Worm (Caenorhabditis elegans): ENCODE results near the gene C31H2.3.
A peak's percentile ranks its signal among the peaks of the same experiment; 100 is the strongest.

Gene C31H2.3

ce11 chrX:5179874-5180273 lies 25.7 kb upstream of the C31H2.3 start, which contains the start of gene sru-48:
TSS of gene sru-48 (plus strand) at chrX:5180174.
- no peak for TF ChIP-seq mdl-1 (tag; optimal IDR thresholded peaks at IDR 0.05)
- TF ChIP-seq skn-1 (tag; optimal IDR thresholded peaks at IDR 0.05): no peak
- TF ChIP-seq ztf-4 (tag; optimal IDR thresholded peaks at IDR 0.05): no peak
- TF ChIP-seq pqm-1 (tag; optimal IDR thresholded peaks at IDR 0.05): no peak
- TF ChIP-seq sea-2 (GFP tag; optimal IDR thresholded peaks at IDR 0.05): no peak
- TF ChIP-seq snpc-4 (tag; optimal IDR thresholded peaks at IDR 0.05): no peak
- TF ChIP-seq nhr-77 (tag; optimal IDR thresholded peaks at IDR 0.05): no peak
- TF ChIP-seq R02D3.7 (tag; optimal IDR thresholded peaks at IDR 0.05): no peak

ce11 chrX:5179050-5179449 lies 24.9 kb upstream of the C31H2.3 start, which contains the start of gene metl-9:
TSS of gene metl-9 (minus strand) at chrX:5179150.
- TF ChIP-seq sea-2 (GFP tag; optimal IDR thresholded peaks at IDR 0.05) (no peak), ceh-16 (tag; optimal IDR thresholded peaks at IDR 0.05) (no peak), aly-2 (tag; optimal IDR thresholded peaks at IDR 0.05) (no peak), nhr-76 (tag; optimal IDR thresholded peaks at IDR 0.05) (no peak)

ce11 chrX:5174256-5174655 lies 20.1 kb upstream of the C31H2.3 start, which contains the start of gene zchc-1A:
TSS of gene zchc-1A (plus strand) at chrX:5174369.
- TF ChIP-seq nhr-28 (tag; optimal IDR thresholded peaks at IDR 0.05) (no peak), zag-1 (tag; optimal IDR thresholded peaks at IDR 0.05) (no peak), ztf-4 (tag; optimal IDR thresholded peaks at IDR 0.05) (no peak), elt-1 (tag; optimal IDR thresholded peaks at IDR 0.05) (no peak), lin-39 (tag; optimal IDR thresholded peaks at IDR 0.05) (no peak), fos-1 (tag; optimal IDR thresholded peaks at IDR 0.05) (no peak), pqm-1 (tag; optimal IDR thresholded peaks at IDR 0.05) (no peak), nhr-67 (tag; optimal IDR thresholded peaks at IDR 0.05) (no peak), ceh-82 (tag; optimal IDR thresholded peaks at IDR 0.05) (no peak), daf-12 (tag; optimal IDR thresholded peaks at IDR 0.05) (no peak), sea-2 (GFP tag; optimal IDR thresholded peaks at IDR 0.05) (no peak), elt-2 (tag; optimal IDR thresholded peaks at IDR 0.05) (no peak), pha-4 (tag; optimal IDR thresholded peaks at IDR 0.05) (no peak), nhr-77 (tag; optimal IDR thresholded peaks at IDR 0.05) (no peak), nhr-23 (tag; optimal IDR thresholded peaks at IDR 0.05) (no peak), ztf-11 (tag; optimal IDR thresholded peaks at IDR 0.05) (no peak), ama-1 (optimal IDR thresholded peaks at IDR 0.05) (no peak), R02D3.7 (tag; optimal IDR thresholded peaks at IDR 0.05) (no peak)

ce11 chrX:5171085-5171484 lies 16.9 kb upstream of the C31H2.3 start, which contains the start of gene T03G11.10:
TSS of gene T03G11.10 (minus strand) at chrX:5171185.
- TF ChIP-seq mdl-1 (tag; optimal IDR thresholded peaks at IDR 0.05) (no peak), eor-1 (tag; optimal IDR thresholded peaks at IDR 0.05) (no peak), lin-39 (tag; optimal IDR thresholded peaks at IDR 0.05) (no peak), pqm-1 (tag; optimal IDR thresholded peaks at IDR 0.05) (no peak), aly-2 (tag; optimal IDR thresholded peaks at IDR 0.05) (no peak), nhr-237 (tag; optimal IDR thresholded peaks at IDR 0.05) (no peak), pha-4 (tag; optimal IDR thresholded peaks at IDR 0.05) (no peak), snpc-4 (tag; optimal IDR thresholded peaks at IDR 0.05) (no peak), ceh-16 (tag; optimal IDR thresholded peaks at IDR 0.05) (no peak), elt-2 (tag; optimal IDR thresholded peaks at IDR 0.05) (no peak), fkh-10 (GFP tag; optimal IDR thresholded peaks at IDR 0.05) (no peak)

- TF ChIP-seq ztf-4 (tag; optimal IDR thresholded peaks at IDR 0.05) (no peak), pha-4 (tag; optimal IDR thresholded peaks at IDR 0.05) (no peak), lin-39 (tag; optimal IDR thresholded peaks at IDR 0.05) (no peak), fos-1 (tag; optimal IDR thresholded peaks at IDR 0.05) (no peak), nhr-77 (tag; optimal IDR thresholded peaks at IDR 0.05) (no peak), lsy-12 (tag; optimal IDR thresholded peaks at IDR 0.05) (no peak)
These were observed 14.6 kb upstream of the C31H2.3 start for ce11 chrX:5168770-5169169.

- no peak for TF ChIP-seq elt-3 (tag; optimal IDR thresholded peaks at IDR 0.05)
- peak; percentile 76 for TF ChIP-seq nhr-25 (tag; optimal IDR thresholded peaks at IDR 0.05)
- peak; percentile 26 for TF ChIP-seq ztf-4 (tag; optimal IDR thresholded peaks at IDR 0.05)
- peak; percentile 91 for TF ChIP-seq jun-1 (tag; optimal IDR thresholded peaks at IDR 0.05)
- no peak for TF ChIP-seq daf-12 (tag; optimal IDR thresholded peaks at IDR 0.05)
- peak; percentile 19 for TF ChIP-seq elt-1 (tag; optimal IDR thresholded peaks at IDR 0.05)
- TF ChIP-seq snpc-4 (tag; optimal IDR thresholded peaks at IDR 0.05): peak; percentile 92
- TF ChIP-seq nhr-43 (tag; optimal IDR thresholded peaks at IDR 0.05; ENCODE audit: poor library complexity, severe bottlenecking): peak; percentile 94
- TF ChIP-seq egl-5 (tag; optimal IDR thresholded peaks at IDR 0.05): peak; percentile 56
- TF ChIP-seq pha-4 (tag; optimal IDR thresholded peaks at IDR 0.05): peak; percentile 85
- TF ChIP-seq ceh-9 (tag; optimal IDR thresholded peaks at IDR 0.05): no peak
- TF ChIP-seq nhr-23 (tag; optimal IDR thresholded peaks at IDR 0.05): peak; percentile 95
- TF ChIP-seq egl-27 (tag; optimal IDR thresholded peaks at IDR 0.05): peak; percentile 21
- TF ChIP-seq nhr-11 (tag; optimal IDR thresholded peaks at IDR 0.05): peak; percentile 21
- TF ChIP-seq fkh-10 (GFP tag; optimal IDR thresholded peaks at IDR 0.05): peak; percentile 78
- TF ChIP-seq elt-2 (tag; optimal IDR thresholded peaks at IDR 0.05): peak; percentile 76
- peak; percentile 90 for TF ChIP-seq nfya-1 (tag; optimal IDR thresholded peaks at IDR 0.05; ENCODE audit: insufficient read depth)
- no peak for TF ChIP-seq eor-1 (tag; optimal IDR thresholded peaks at IDR 0.05)
- TF ChIP-seq nhr-77 (tag; optimal IDR thresholded peaks at IDR 0.05): no peak
- TF ChIP-seq nhr-76 (tag; optimal IDR thresholded peaks at IDR 0.05): no peak
- no peak for TF ChIP-seq ceh-16 (tag; optimal IDR thresholded peaks at IDR 0.05)
- peak; percentile 80 for TF ChIP-seq lsy-12 (tag; optimal IDR thresholded peaks at IDR 0.05)
- TF ChIP-seq lin-39 (tag; optimal IDR thresholded peaks at IDR 0.05): peak; percentile 73
- TF ChIP-seq tbx-2 (tag; optimal IDR thresholded peaks at IDR 0.05): peak; percentile 88
- peak; percentile 53 for TF ChIP-seq fos-1 (tag; optimal IDR thresholded peaks at IDR 0.05)
- no peak for TF ChIP-seq ZK546.5 (tag; optimal IDR thresholded peaks at IDR 0.05)
- no peak for TF ChIP-seq ama-1 (optimal IDR thresholded peaks at IDR 0.05)
- peak; percentile 52 for TF ChIP-seq pqm-1 (tag; optimal IDR thresholded peaks at IDR 0.05)
These were observed 10.9 kb upstream of the C31H2.3 start, which contains the start of gene mans-3 for ce11 chrX:5165037-5165436. TSS of gene mans-3 (plus strand) at chrX:5165395.
